Fruit fly (Drosophila melanogaster) Kc167 (cell line): ENCODE measurements around the gene spict.

Experiments used
- Myc ChIP-seq: fragments of >200 bp; optimal IDR thresholded peaks from 2 replicates; lab custom pipeline; 2017; ENCODE audit warnings: missing external identifiers
- Sin3A ChIP-seq: fragments of >200 bp; optimal IDR thresholded peaks from 2 replicates; lab custom pipeline; 2018; ENCODE audit warnings: missing external identifiers
- h ChIP-seq: fragments of >200 bp; optimal IDR thresholded peaks from 3 replicates; lab custom pipeline; 2018; ENCODE audit warnings: missing external identifiers
- insv ChIP-seq: fragments of >200 bp; optimal IDR thresholded peaks from 3 replicates; lab custom pipeline; 2018; ENCODE audit warnings: missing external identifiers
- psq ChIP-seq: fragments of >200 bp; optimal IDR thresholded peaks from 2 replicates; lab custom pipeline; 2017; ENCODE audit warnings: missing external identifiers
- ttk ChIP-seq: sonication (Bioruptor generic); optimal IDR thresholded peaks from 2 replicates; lab custom pipeline; 2017; ENCODE audit warnings: missing external identifiers

dm6 chr2L:12689281-12689765 lies 15.2 kb upstream of the spict start:
- TF ChIP-seq psq (lab: Kevin White, UChicago), result no peak
- TF ChIP-seq h (lab: Kevin White, UChicago), result no peak
- no peak for TF ChIP-seq Myc
- TF ChIP-seq insv (lab: Kevin White, UChicago), result no peak
- no peak for TF ChIP-seq ttk (lab: Kevin White, UChicago)
- TF ChIP-seq Sin3A (lab: Kevin White, UChicago), result no peak
